ENCODE assay signal across 4 worm cellular contexts in the genomic region with DNA sequence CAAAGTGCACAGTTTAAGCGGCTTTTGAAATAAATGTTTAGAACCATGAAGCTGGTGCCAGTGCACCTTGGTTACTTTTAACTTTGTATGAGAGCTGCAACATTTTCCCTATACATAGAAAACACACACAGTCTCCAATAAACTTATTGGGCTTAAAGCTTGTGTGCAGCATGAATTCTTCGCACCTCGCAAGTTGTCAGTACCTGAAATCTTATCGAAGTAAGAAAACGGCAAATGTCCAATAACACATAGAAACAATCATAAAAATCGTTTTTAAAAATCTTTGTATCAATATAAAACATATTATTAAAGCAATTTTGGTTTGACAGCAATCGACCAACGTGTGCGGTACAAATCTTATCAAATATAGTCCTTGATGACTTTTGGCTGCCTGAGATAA.
TF ChIP-seq lines count a peak whose summit lies in the region.

No protein-coding gene starts in this region.

TF ChIP-seq in whole organism, L3 larva, 47 proteins besides CTCF, POLR2A, EP300 and RAD21:
- TF ChIP-seq ZK546.5 (tag; optimal IDR thresholded peaks at IDR 0.05; lab: Kevin White, UChicago), result no peak
- TF ChIP-seq nhr-25 (tag; optimal IDR thresholded peaks at IDR 0.05; lab: Kevin White, UChicago), result no peak
- TF ChIP-seq ztf-4 (tag; optimal IDR thresholded peaks at IDR 0.05; lab: Kevin White, UChicago), result no peak
- TF ChIP-seq nhr-23 (tag; optimal IDR thresholded peaks at IDR 0.05; lab: Kevin White, UChicago), result peak; percentile 17

TF ChIP-seq in whole organism, L4 larva, 104 proteins besides CTCF, POLR2A, EP300 and RAD21:
- 0 out of 2 replicates have a peak, but pooled peaks have one; percentile 48 for TF ChIP-seq zfp-3 (GFP tag; conservative IDR thresholded peaks at IDR 0.05; lab: Robert Waterston, UW)
- peak; percentile 4 for TF ChIP-seq dve-1 (tag; optimal IDR thresholded peaks at IDR 0.05; lab: Kevin White, UChicago; ENCODE audit: insufficient read depth)
- TF ChIP-seq nhr-48 (tag; optimal IDR thresholded peaks at IDR 0.05; lab: Kevin White, UChicago), result no peak
- no peak for TF ChIP-seq tag-97 (GFP tag; IDR thresholded peaks at IDR 0.05; lab: Robert Waterston, UW)
- TF ChIP-seq unc-39 (tag; optimal IDR thresholded peaks at IDR 0.05; lab: Kevin White, UChicago), result no peak
- no peak for TF ChIP-seq daf-19 (GFP tag; conservative IDR thresholded peaks at IDR 0.05; lab: Robert Waterston, UW)
- no peak for TF ChIP-seq ztf-11 (tag; optimal IDR thresholded peaks at IDR 0.05; lab: Kevin White, UChicago)
- no peak for TF ChIP-seq aha-1 (tag; lab: Kevin White, UChicago)
- TF ChIP-seq F26F4.8 (GFP tag; conservative IDR thresholded peaks at IDR 0.05; lab: Robert Waterston, UW), result no peak
- TF ChIP-seq ceh-82 (tag; optimal IDR thresholded peaks at IDR 0.05; lab: Kevin White, UChicago), result no peak
- TF ChIP-seq arid-1 (GFP tag; conservative IDR thresholded peaks at IDR 0.05; lab: Robert Waterston, UW), result no peak
- no peak for TF ChIP-seq daf-8 (GFP tag; IDR thresholded peaks at IDR 0.05; lab: Robert Waterston, UW)
- no peak for TF ChIP-seq nhr-6 (tag; optimal IDR thresholded peaks at IDR 0.05; lab: Kevin White, UChicago)
- no peak for TF ChIP-seq T20F7.1 (GFP tag; optimal IDR thresholded peaks at IDR 0.05; lab: Kevin White, UChicago)
- TF ChIP-seq R02D3.7 (tag; optimal IDR thresholded peaks at IDR 0.05; lab: Kevin White, UChicago), result no peak
- TF ChIP-seq lsy-2 (tag; optimal IDR thresholded peaks at IDR 0.05; lab: Kevin White, UChicago), result no peak
- TF ChIP-seq php-3 (GFP tag; IDR thresholded peaks at IDR 0.05; lab: Robert Waterston, UW), result 0 out of 2 replicates have a peak, but pooled peaks have one; percentile 32
- TF ChIP-seq F10B5.3 (tag; optimal IDR thresholded peaks at IDR 0.05; lab: Kevin White, UChicago), result peak; percentile 22
- no peak for TF ChIP-seq ceh-20 (GFP tag; IDR thresholded peaks at IDR 0.05; lab: Robert Waterston, UW)
- no peak for TF ChIP-seq fos-1 (tag; optimal IDR thresholded peaks at IDR 0.05; lab: Kevin White, UChicago)
- TF ChIP-seq nhr-28 (tag; optimal IDR thresholded peaks at IDR 0.05; lab: Kevin White, UChicago), result no peak
- peak in 1 of 2 experiments; percentile 93 for TF ChIP-seq unc-62 (GFP tag; optimal IDR thresholded peaks at IDR 0.05 in 1 of 2; lab: Kevin White, UChicago)
- no peak for TF ChIP-seq unc-62 (tag; optimal IDR thresholded peaks at IDR 0.05; lab: Kevin White, UChicago)
- no peak for TF ChIP-seq lir-3 (tag; optimal IDR thresholded peaks at IDR 0.05; lab: Kevin White, UChicago)
- no peak for TF ChIP-seq pqm-1 (tag; optimal IDR thresholded peaks at IDR 0.05; lab: Kevin White, UChicago)

TF ChIP-seq in whole organism, early embryonic, 17 proteins besides CTCF, POLR2A, EP300 and RAD21:
- TF ChIP-seq ama-1 (optimal IDR thresholded peaks at IDR 0.05; lab: Kevin White, UChicago) (peak; percentile 29), hmg-4 (GFP tag; optimal IDR thresholded peaks at IDR 0.05; lab: Kevin White, UChicago) (no peak), aly-1 (tag; optimal IDR thresholded peaks at IDR 0.05; lab: Kevin White, UChicago) (no peak)

TF ChIP-seq in whole organism, young adult, 124 proteins besides CTCF, POLR2A, EP300 and RAD21:
- no peak for TF ChIP-seq Y79H2A.3 (GFP tag; conservative IDR thresholded peaks at IDR 0.05; lab: Robert Waterston, UW)
- no peak for TF ChIP-seq hmg-20 (GFP tag; IDR thresholded peaks at IDR 0.05; lab: Robert Waterston, UW)
- no peak for TF ChIP-seq F57A8.1 (GFP tag; optimal IDR thresholded peaks at IDR 0.05; lab: Kevin White, UChicago)
- no peak for TF ChIP-seq madf-6 (GFP tag; IDR thresholded peaks at IDR 0.05; lab: Robert Waterston, UW)
- TF ChIP-seq F37B4.10 (GFP tag; IDR thresholded peaks at IDR 0.05; lab: Robert Waterston, UW), result no peak
- TF ChIP-seq F52B5.7 (tag; optimal IDR thresholded peaks at IDR 0.05; lab: Kevin White, UChicago), result no peak
- TF ChIP-seq F39B2.1 (GFP tag; IDR thresholded peaks at IDR 0.05; lab: Robert Waterston, UW), result no peak
- TF ChIP-seq cebp-2 (GFP tag; IDR thresholded peaks at IDR 0.05; lab: Robert Waterston, UW), result 0 out of 2 replicates have a peak, but pooled peaks have one; percentile 39
- no peak for TF ChIP-seq mel-28 (tag; optimal IDR thresholded peaks at IDR 0.05; lab: Kevin White, UChicago; ENCODE audit: borderline replicate concordance)
- no peak for TF ChIP-seq rpc-1 (optimal IDR thresholded peaks at IDR 0.05; lab: Kevin White, UChicago)
- TF ChIP-seq rpc-1 (tag; optimal IDR thresholded peaks at IDR 0.05; lab: Kevin White, UChicago), result no peak
- 0 out of 2 replicates have a peak, but pooled peaks have one; percentile 38 for TF ChIP-seq Y53G8AR.9 (GFP tag; conservative IDR thresholded peaks at IDR 0.05; lab: Robert Waterston, UW)
- no peak for TF ChIP-seq aptf-2 (GFP tag; conservative IDR thresholded peaks at IDR 0.05; lab: Robert Waterston, UW)
- 0 out of 2 replicates have a peak, but pooled peaks have one; percentile 10 for TF ChIP-seq hmg-1.2 (GFP tag; IDR thresholded peaks at IDR 0.05; lab: Robert Waterston, UW)
- no peak for TF ChIP-seq nfya-1 (tag; optimal IDR thresholded peaks at IDR 0.05; lab: Kevin White, UChicago; ENCODE audit: borderline replicate concordance, insufficient read depth)
- no peak for TF ChIP-seq ztf-6 (GFP tag; IDR thresholded peaks at IDR 0.05; lab: Robert Waterston, UW)
- TF ChIP-seq Y56A3A.18 (GFP tag; IDR thresholded peaks at IDR 0.05; lab: Robert Waterston, UW), result peak; percentile 55; the same call in 1 of the 2 replicates
- no peak for TF ChIP-seq cebp-1 (GFP tag; IDR thresholded peaks at IDR 0.05; lab: Robert Waterston, UW)
- peak; percentile 9 for TF ChIP-seq cebp-1 (tag; optimal IDR thresholded peaks at IDR 0.05; lab: Kevin White, UChicago)
- no peak for TF ChIP-seq mes-4 (tag; optimal IDR thresholded peaks at IDR 0.05; lab: Kevin White, UChicago)
- TF ChIP-seq ztf-22 (GFP tag; optimal IDR thresholded peaks at IDR 0.05; lab: Kevin White, UChicago), result no peak
- TF ChIP-seq K11D2.4 (GFP tag; IDR thresholded peaks at IDR 0.05; lab: Robert Waterston, UW), result no peak
- no peak for TF ChIP-seq madf-10 (tag; optimal IDR thresholded peaks at IDR 0.05; lab: Kevin White, UChicago)
TF ChIP-seq in whole organism, young adult: peak in this region for 5.
